Worm (Caenorhabditis elegans): ENCODE results near the gene C34D10.1.

- TF ChIP-seq him-1 (tag; optimal IDR thresholded peaks at IDR 0.05) (no peak), dao-5 (tag; optimal IDR thresholded peaks at IDR 0.05) (no peak), W03F9.2 (tag; optimal IDR thresholded peaks at IDR 0.05) (no peak)
Observed at ce11 chrX:8074527-8074926, 45.2 kb downstream of the C34D10.1 start.
